Fruit fly (Drosophila melanogaster) Kc167 (cell line): ENCODE data around the gene CG31861.

Source experiments
- Myc ChIP-seq: fragments of >200 bp; optimal IDR thresholded peaks from 2 replicates; lab custom pipeline; 2017; ENCODE audit warnings: missing external identifiers
- Sin3A ChIP-seq: fragments of >200 bp; optimal IDR thresholded peaks from 2 replicates; lab custom pipeline; 2018; ENCODE audit warnings: missing external identifiers
- insv ChIP-seq: fragments of >200 bp; optimal IDR thresholded peaks from 3 replicates; lab custom pipeline; 2018; ENCODE audit warnings: missing external identifiers
- psq ChIP-seq: fragments of >200 bp; optimal IDR thresholded peaks from 2 replicates; lab custom pipeline; 2017; ENCODE audit warnings: missing external identifiers
- ttk ChIP-seq: sonication (Bioruptor generic); optimal IDR thresholded peaks from 2 replicates; lab custom pipeline; 2017; ENCODE audit warnings: missing external identifiers

DNA sequence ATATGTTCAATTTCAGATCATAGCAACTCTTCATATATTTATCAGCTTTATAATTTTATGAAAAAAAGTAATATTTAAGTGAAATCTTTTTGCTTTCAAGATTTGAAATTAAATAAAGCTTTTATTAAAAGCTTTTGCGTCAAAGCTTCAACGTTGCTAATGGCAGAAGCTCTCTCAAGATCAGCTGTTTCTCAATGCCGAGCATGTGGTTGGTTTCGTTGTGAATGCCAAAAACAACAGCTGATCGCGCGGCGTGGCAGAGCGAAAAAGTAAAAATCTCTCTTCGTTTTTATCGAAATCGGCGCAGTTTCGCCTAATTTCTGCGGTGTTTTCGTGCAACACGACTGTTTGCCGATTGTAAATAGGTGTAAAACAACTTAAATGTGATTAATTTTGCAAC is 46.0 kb downstream of the CG31861 start, which contains the start of gene CG31759:
- TF ChIP-seq psq (lab: Kevin White, UChicago) = no peak
- no peak for TF ChIP-seq Sin3A (lab: Kevin White, UChicago)
- TF ChIP-seq Myc (lab: Kevin White, UChicago) = no peak
- no peak for TF ChIP-seq insv
- TF ChIP-seq ttk (lab: Kevin White, UChicago) = no peak
